Worm (Caenorhabditis elegans) whole organism, L4/young adult: ENCODE data around the gene F15B9.8.

Experiments
- W03F9.2 ChIP-seq: fragments of 150-350 bp; optimal IDR thresholded peaks from 2 replicates; lab custom pipeline; 2014; ENCODE audit warnings: missing biosample characterization, missing genetic modification characterization
- dao-5 ChIP-seq: sonication (generic microtip); optimal IDR thresholded peaks from 2 replicates; lab custom pipeline; 2016; ENCODE audit warnings: missing genotype, missing genetic modification characterization, moderate library complexity, missing compliant biosample characterization
- him-1 ChIP-seq: sonication (generic microtip); optimal IDR thresholded peaks from 2 replicates; lab custom pipeline; 2016; ENCODE audit warnings: missing genotype, missing genetic modification reagents, missing genetic modification characterization, missing compliant biosample characterization

F15B9.8 gene

DNA sequence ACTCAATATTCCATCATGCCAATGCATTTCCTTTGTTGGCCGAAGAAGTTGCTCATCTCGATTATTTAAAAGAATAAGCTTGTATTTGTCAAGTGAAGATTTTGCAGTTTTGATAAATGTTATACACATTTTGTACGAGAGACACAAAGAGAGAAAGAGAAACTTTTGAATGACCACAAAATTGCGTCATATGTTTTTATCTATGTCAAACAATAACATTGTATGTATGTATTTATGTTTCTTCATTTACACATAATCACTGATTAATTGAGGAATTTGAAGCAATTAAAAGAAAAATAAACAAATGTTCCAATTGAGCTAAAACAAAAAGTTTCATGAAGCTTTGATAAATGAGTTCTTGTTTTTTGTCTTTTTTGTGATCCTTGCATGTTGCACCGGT lies 25.2 kb upstream of the F15B9.8 start, which contains the start of gene hrg-9:
TSS of gene hrg-9 (minus strand) at position 152 of the 400 bp plus-strand sequence.
- TF ChIP-seq him-1 (tag; lab: Kevin White, UChicago) (no peak), dao-5 (tag; lab: Kevin White, UChicago) (no peak), W03F9.2 (tag; lab: Kevin White, UChicago) (no peak)

DNA sequence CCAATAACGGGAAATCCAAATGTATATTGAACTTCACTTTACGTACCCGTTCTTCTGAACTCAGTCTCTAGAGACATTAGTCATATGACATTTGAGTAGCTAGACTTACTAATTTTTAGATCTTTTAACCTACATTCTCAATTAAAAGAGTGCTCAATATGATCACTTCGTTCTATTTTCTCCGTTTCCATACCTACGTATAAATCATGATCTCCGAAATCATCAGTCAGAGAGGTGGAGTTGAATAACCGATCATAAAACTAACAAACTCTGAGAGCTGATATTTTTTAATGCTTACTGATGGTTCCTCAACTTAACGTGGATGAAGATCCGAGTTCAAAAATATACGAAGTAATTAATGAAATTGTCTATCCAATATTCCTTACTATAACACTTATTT lies 24.3 kb upstream of the F15B9.8 start, which contains the start of gene srd-35:
TSS of gene srd-35 (plus strand) at position 301 of the 400 bp plus-strand sequence.
- TF ChIP-seq W03F9.2 (tag; lab: Kevin White, UChicago): no peak
- no peak for TF ChIP-seq him-1 (tag; lab: Kevin White, UChicago)
- no peak for TF ChIP-seq dao-5 (tag; lab: Kevin White, UChicago)

DNA sequence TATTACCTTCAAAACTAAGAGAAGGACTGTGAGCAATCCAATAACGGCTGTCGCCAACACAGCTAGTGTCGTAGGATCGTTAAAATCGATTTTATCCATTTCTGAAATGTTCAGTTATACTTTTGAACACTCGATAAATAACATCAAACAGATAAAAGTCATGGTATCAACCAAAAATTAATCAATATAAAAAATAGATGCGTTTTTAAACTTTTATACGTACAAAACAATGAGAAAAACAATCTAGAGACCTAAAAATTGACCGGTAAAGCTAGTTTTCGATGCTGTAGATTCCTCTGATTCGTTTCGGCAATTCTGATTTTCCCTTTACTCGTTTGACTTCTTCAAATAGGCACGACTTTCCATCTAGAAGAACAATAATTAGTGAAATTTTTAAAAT lies 21.2 kb upstream of the F15B9.8 start, which contains the start of gene R186.3:
TSS of gene R186.3 (minus strand) at position 101 of the 400 bp plus-strand sequence.
- no peak for TF ChIP-seq W03F9.2 (tag; lab: Kevin White, UChicago)
- no peak for TF ChIP-seq him-1 (tag; lab: Kevin White, UChicago)
- no peak for TF ChIP-seq dao-5 (tag; lab: Kevin White, UChicago)

DNA sequence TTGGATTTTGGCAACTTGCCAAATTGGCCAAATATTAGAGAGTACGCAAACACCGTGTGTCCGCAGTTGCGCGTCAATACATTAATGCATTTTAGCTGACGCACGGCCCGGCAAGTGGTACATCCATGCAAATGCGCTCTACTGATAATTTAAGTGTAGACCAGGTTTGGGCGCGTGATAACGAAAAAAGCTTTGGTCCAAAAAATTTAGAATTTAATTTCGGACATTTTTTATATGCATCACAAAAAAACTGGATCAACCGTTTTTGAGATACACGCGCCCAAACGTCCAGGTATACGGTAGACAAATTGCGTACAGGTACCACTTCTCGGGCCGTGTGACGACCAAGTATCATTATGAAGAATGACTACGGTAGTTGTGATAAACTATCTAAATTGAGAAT lies 20.4 kb upstream of the F15B9.8 start, which contains the start of gene R186.8:
TSS of gene R186.8 (minus strand) at position 58 of the 403 bp plus-strand sequence.
- peak; percentile 55 for TF ChIP-seq him-1 (tag; lab: Kevin White, UChicago)
- TF ChIP-seq W03F9.2 (tag; lab: Kevin White, UChicago): peak; percentile 3

DNA sequence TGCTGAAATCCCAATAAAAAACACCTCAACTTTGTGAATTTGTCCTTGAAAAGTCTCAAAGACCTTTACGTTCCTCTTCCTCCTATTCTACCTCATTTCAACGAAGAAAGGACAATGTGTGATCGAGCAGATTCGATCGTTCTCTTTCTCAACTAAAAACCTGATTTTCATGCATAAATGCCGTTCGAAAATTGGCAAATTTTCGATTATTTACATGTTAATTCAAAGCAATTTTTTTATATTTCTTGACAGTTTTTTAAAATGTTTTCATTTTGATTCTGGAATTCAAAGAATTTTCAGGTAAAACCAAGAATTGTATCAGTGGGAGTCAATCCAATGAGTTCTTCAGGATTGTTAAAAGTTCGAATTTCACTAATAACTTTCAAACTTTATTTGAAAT lies 19.8 kb upstream of the F15B9.8 start, which contains the start of gene lin-46:
TSS of gene lin-46 (plus strand) at position 301 of the 400 bp plus-strand sequence.
- TF ChIP-seq him-1 (tag; lab: Kevin White, UChicago) (no peak), dao-5 (tag; lab: Kevin White, UChicago) (no peak), W03F9.2 (tag; lab: Kevin White, UChicago) (no peak)

DNA sequence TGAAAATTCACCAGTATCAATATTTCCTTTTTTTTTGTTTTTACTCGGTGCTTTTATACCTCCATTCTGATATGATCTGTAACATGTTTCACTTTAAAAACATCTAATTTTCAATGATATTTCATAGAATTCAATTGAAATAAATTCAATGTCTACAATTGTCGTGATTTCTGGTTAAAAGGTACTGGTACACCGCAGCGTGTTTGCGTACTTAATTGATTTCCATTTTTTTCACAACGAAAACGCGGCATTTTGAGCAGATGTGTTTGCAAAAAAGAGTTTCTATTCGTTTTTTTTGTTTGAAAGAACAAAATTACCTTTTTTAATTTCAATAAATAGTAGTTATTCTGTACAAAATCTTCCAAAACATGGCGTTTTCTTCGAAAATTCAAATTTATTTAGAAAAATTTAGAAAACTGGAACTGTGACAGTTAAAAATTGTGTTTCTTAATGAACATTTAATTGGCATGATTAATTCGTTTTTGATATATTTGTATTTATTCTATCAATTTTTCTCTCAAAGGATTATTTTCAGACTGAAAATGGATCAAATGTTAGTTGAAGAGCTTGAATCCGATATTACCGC lies 17.7 kb upstream of the F15B9.8 start, which contains the start of gene pnn-1:
TSS of gene pnn-1 (plus strand) at position 536 of the 586 bp plus-strand sequence.
- peak; percentile 29 for TF ChIP-seq W03F9.2 (tag; lab: Kevin White, UChicago)
- no peak for TF ChIP-seq him-1 (tag; lab: Kevin White, UChicago)

DNA sequence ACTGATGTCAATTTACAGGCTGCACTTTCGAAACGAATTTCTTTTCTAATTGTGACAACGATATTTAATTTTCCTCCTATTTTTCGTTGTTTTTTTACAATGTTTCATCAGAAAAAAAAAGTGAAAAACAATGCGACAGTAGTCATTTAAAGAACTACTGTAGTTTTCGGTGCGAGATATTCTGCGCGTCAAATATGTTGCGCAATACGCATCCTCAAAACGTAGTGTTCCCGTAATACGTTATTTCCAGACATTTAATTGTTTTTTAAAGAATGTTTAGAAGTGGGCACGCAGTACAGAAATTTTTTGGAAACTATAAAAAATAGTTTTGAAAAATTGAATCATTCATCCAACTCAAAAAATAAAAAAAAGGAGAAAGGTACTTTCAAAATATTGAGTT lies 14.3 kb upstream of the F15B9.8 start:
- TF ChIP-seq him-1 (tag; lab: Kevin White, UChicago) (no peak), dao-5 (tag; lab: Kevin White, UChicago) (no peak), W03F9.2 (tag; lab: Kevin White, UChicago) (no peak)

DNA sequence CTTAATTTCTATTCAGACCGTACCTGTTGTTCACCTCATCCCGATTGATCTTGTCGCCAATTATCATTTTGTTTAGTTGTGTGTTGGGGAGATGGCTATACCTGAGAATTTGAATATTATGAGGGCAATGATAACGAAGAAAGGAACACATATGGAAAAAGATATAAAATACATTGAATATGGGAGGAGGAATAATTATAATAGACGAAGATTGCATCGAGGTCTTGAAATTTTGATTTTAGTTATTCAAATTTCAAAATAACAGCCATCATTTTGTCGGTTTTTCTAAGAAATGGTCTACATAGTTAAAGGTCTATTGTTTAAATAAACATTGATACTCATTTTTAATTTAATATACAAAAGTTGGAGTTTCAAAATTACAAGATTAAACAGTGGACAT lies 1.3 kb upstream of the F15B9.8 start, which contains the start of gene shw-3:
TSS of gene shw-3 (minus strand) at position 101 of the 400 bp plus-strand sequence.
- TF ChIP-seq W03F9.2 (tag; lab: Kevin White, UChicago): no peak
- no peak for TF ChIP-seq dao-5 (tag; lab: Kevin White, UChicago)
- no peak for TF ChIP-seq him-1 (tag; lab: Kevin White, UChicago)

DNA sequence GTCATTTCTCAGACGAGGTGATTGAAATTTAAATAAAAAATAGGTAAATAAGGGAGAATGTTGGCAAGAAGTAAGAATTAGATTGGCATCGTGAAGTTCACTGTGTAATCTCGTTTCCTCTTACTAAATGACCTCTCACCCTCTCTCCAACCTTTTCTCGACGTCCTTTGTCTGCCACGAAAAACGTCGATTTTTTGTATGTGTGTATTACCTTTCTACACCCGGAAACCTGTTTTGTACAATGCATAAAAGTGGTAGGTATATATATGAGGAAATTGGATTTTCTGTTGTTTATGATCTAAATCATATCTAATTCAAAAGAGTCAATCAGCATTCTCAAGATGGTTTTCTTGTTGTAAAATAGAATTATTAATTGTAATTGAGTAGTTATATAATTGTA lies 4.5 kb downstream of the F15B9.8 start, which contains the start of the genes F15B9.11 and dsl-7:
TSS of gene F15B9.11 (minus strand) at position 5 of the 400 bp plus-strand sequence.
TSS of gene dsl-7 (plus strand) at position 260 of the 400 bp plus-strand sequence.
- TF ChIP-seq him-1 (tag; lab: Kevin White, UChicago) (no peak), W03F9.2 (tag; lab: Kevin White, UChicago) (no peak), dao-5 (tag; lab: Kevin White, UChicago) (no peak)

DNA sequence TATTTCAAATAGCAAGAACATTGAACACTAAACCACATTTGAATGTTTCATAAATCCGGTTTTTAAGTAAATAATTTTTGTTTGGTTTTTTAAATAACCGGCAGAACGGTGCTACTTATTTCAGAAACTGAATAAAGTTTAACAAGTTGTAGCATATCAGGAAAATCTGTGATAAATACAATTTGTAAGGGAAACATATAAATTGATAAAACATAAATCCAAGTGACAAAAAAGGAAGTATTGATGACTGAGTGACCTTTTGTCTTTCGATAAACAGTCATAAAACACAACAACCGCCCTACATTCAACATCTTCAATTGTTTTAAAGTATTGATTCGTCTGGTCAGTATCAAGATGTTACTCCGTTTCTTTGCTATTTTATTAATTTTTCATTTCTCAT lies 6.9 kb downstream of the F15B9.8 start, which contains the start of gene far-5:
TSS of gene far-5 (plus strand) at position 301 of the 400 bp plus-strand sequence.
- no peak for TF ChIP-seq him-1 (tag; lab: Kevin White, UChicago)
- TF ChIP-seq dao-5 (tag; lab: Kevin White, UChicago): no peak
- no peak for TF ChIP-seq W03F9.2 (tag; lab: Kevin White, UChicago)

DNA sequence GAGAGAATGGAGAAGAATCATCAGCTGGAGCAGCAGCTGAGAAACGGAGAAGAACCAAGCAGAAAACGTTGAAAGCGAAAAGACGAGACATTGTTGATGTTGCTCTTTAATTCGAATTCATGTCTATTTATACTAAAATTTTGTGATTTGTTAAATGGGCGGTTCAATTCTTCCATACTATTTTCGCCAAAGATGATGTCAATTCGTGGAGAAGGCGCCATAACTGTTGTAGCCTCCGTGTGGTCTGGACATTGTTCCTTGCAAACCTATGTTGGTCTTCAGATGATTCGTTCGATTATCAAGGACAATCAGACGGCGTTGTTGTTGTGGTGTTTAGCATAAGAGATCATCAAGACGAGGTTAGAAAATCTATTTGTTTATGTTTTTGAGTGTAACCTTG lies 9.1 kb downstream of the F15B9.8 start, which contains the start of gene far-3:
TSS of gene far-3 (minus strand) at position 101 of the 400 bp plus-strand sequence.
- no peak for TF ChIP-seq W03F9.2 (tag; lab: Kevin White, UChicago)
- TF ChIP-seq dao-5 (tag; lab: Kevin White, UChicago): no peak
- TF ChIP-seq him-1 (tag; lab: Kevin White, UChicago): no peak

DNA sequence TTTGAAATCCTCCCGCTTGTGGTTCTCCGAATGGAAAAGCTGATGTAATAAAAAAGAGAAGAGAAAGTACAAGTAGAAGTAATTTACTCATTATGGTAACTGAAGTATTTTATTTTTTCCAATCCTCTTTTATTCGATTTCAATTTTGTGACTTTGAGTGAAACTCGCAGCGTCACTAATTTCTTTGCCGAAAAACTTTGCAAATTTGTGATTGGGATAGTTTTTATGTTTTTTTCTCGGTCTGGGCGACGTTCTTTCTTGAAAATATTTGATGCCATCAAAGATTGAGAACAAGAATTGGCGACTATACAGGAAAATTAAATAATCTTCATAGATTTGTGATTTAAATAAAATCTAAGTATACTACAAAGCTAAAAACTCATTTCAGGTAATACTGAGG lies 11.2 kb downstream of the F15B9.8 start, which contains the start of gene far-4:
TSS of gene far-4 (minus strand) at position 101 of the 400 bp plus-strand sequence.
- TF ChIP-seq W03F9.2 (tag; lab: Kevin White, UChicago) (no peak), dao-5 (tag; lab: Kevin White, UChicago) (no peak), him-1 (tag; lab: Kevin White, UChicago) (no peak)

DNA sequence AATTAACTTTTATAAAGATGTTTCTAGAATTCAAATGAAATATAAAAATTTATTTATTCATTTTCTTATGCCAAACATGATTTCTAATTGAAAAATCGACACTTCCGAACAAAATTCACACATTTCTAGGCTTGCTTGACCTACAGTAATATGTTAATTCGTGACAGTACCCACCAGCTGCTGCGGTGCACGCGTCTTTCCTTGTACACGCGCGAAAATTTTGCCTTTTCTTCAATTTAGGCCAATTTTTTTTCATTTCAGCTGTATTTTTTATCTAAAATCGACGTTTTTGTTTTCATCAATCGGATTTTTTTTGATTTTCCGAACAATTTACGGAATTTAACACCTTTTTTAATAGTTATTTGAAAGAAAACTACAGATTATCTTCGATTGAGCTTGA lies 11.7 kb downstream of the F15B9.8 start:
- TF ChIP-seq W03F9.2 (tag; lab: Kevin White, UChicago) (no peak), dao-5 (tag; lab: Kevin White, UChicago) (no peak), him-1 (tag; lab: Kevin White, UChicago) (no peak)
